Worm (Caenorhabditis elegans): ENCODE results near the gene nadk-1.

DNA sequence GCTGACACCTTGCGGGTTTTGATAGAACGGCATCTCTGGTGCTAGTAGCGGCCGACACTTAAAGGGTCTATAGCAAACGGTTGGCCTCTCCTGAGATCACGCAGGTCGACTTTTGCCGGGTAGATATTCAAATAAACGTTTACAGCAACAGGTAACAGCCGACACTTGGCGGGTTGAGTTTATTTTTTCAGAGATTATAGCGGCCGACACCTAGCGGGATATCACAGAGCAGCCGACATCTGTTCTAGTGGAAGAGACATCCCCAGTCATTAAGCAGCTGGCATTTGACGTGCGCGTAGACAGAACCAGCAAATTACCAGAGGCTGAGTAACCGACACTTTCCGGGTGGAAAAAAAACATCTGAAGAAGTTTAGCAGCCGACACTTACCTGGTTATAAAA, 4.6 kb downstream of the nadk-1 start:
- no peak for TF ChIP-seq ekl-4 (GFP tag; IDR thresholded peaks at IDR 0.05)
- no peak for TF ChIP-seq nfyb-1 (GFP tag; IDR thresholded peaks at IDR 0.05)
- no peak for TF ChIP-seq lsl-1 (GFP tag; optimal IDR thresholded peaks at IDR 0.05)
- TF ChIP-seq rcor-1 (GFP tag; IDR thresholded peaks at IDR 0.05), result no peak
- TF ChIP-seq Y53F4B.3 (GFP tag; IDR thresholded peaks at IDR 0.05), result no peak
- no peak for TF ChIP-seq sdz-38 (tag; optimal IDR thresholded peaks at IDR 0.05)
- TF ChIP-seq F23B12.7 (tag; optimal IDR thresholded peaks at IDR 0.05; ENCODE audit: insufficient read depth), result no peak
- TF ChIP-seq rec-8 (tag; optimal IDR thresholded peaks at IDR 0.05), result no peak
